Worm (Caenorhabditis elegans) whole organism, mixed stage, embryonic: ENCODE data around the gene zyg-12.
"Not testable (repeated sequence)": the region's sequence is repeated elsewhere in the genome, so short reads cannot be mapped to it uniquely, and the experiment has no call there.

Experiments
- M03D4.4 ChIP-seq: sonication (generic microtip); optimal IDR thresholded peaks from 2 replicates; lab custom pipeline; 2017; ENCODE audit warnings: mild to moderate bottlenecking, missing genetic modification characterization, missing compliant biosample characterization
- bed-3 ChIP-seq: fragments of 200-800 bp; sonication (Bioruptor generic); optimal IDR thresholded peaks from 3 replicates; lab custom pipeline; 2018; ENCODE audit warnings: mild to moderate bottlenecking, missing genetic modification characterization, moderate library complexity, missing compliant biosample characterization
- blmp-1 ChIP-seq: fragments of 150-350 bp; optimal IDR thresholded peaks from 2 replicates; lab custom pipeline; 2014; ENCODE audit warnings: missing biosample characterization, missing genetic modification characterization
- ceh-39 ChIP-seq: fragments of 150-350 bp; optimal IDR thresholded peaks from 2 replicates; lab custom pipeline; 2014; ENCODE audit warnings: missing biosample characterization, missing genetic modification characterization
- ceh-43 ChIP-seq: fragments of 200-800 bp; sonication (Bioruptor generic); optimal IDR thresholded peaks from 2 replicates; lab custom pipeline; 2018; ENCODE audit warnings: mild to moderate bottlenecking, missing genetic modification characterization, moderate library complexity, missing compliant biosample characterization
- ceh-83 ChIP-seq: fragments of 200-800 bp; sonication (Bioruptor generic); optimal IDR thresholded peaks from 2 replicates; lab custom pipeline; 2018; ENCODE audit warnings: mild to moderate bottlenecking, missing genetic modification characterization, missing compliant biosample characterization
- ces-1 ChIP-seq: fragments of 150-350 bp; optimal IDR thresholded peaks from 2 replicates; lab custom pipeline; 2014; ENCODE audit warnings: missing biosample characterization, missing genetic modification reagents, missing genetic modification characterization
- cnd-1 ChIP-seq: fragments of 200-800 bp; sonication (Bioruptor generic); optimal IDR thresholded peaks from 2 replicates; lab custom pipeline; 2018; ENCODE audit warnings: mild to moderate bottlenecking, missing genetic modification characterization, missing compliant biosample characterization
- drap-1 ChIP-seq: fragments of 200-800 bp; sonication (Bioruptor generic); optimal IDR thresholded peaks from 3 replicates; lab custom pipeline; 2018; ENCODE audit warnings: mild to moderate bottlenecking, missing genetic modification characterization, missing compliant biosample characterization
- elt-1 ChIP-seq: sonication (generic microtip); optimal IDR thresholded peaks from 2 replicates; lab custom pipeline; 2017; ENCODE audit warnings: missing genetic modification characterization, mild to moderate bottlenecking, missing compliant biosample characterization, antibody characterized with exemption, moderate library complexity, borderline replicate concordance; ENCODE audit not compliant: insufficient read depth
- elt-3 ChIP-seq: fragments of 150-350 bp; optimal IDR thresholded peaks from 2 replicates; lab custom pipeline; 2014; ENCODE audit warnings: missing biosample characterization, missing genetic modification characterization
- flh-1 ChIP-seq: fragments of 200-800 bp; sonication (Bioruptor generic); optimal IDR thresholded peaks from 2 replicates; lab custom pipeline; 2018; ENCODE audit warnings: mild to moderate bottlenecking, missing genetic modification characterization, moderate library complexity, missing compliant biosample characterization
- ham-2 ChIP-seq: fragments of 200-800 bp; sonication (Bioruptor generic); optimal IDR thresholded peaks from 2 replicates; lab custom pipeline; 2018; ENCODE audit warnings: mild to moderate bottlenecking, missing genetic modification characterization, missing compliant biosample characterization
- hlh-1 ChIP-seq: fragments of 150-350 bp; optimal IDR thresholded peaks from 2 replicates; lab custom pipeline; 2014; ENCODE audit warnings: missing biosample characterization, missing genetic modification reagents, missing genetic modification characterization
- lin-32 ChIP-seq: fragments of 200-800 bp; sonication (Bioruptor generic); optimal IDR thresholded peaks from 2 replicates; lab custom pipeline; 2018; ENCODE audit warnings: mild to moderate bottlenecking, missing genetic modification characterization, missing compliant biosample characterization
- lsy-2 ChIP-seq: fragments of 150-350 bp; optimal IDR thresholded peaks from 2 replicates; lab custom pipeline; 2014; ENCODE audit warnings: missing biosample characterization, missing genetic modification characterization
- mab-5 ChIP-seq: fragments of 150-350 bp; optimal IDR thresholded peaks from 2 replicates; lab custom pipeline; 2014; ENCODE audit warnings: missing biosample characterization, missing genetic modification characterization
- mep-1 ChIP-seq: fragments of 150-350 bp; optimal IDR thresholded peaks from 2 replicates; lab custom pipeline; 2017; ENCODE audit warnings: missing biosample characterization, missing genetic modification reagents, missing genetic modification characterization, inconsistent platforms
- mls-2 ChIP-seq: sonication (generic microtip); optimal IDR thresholded peaks from 2 replicates; lab custom pipeline; 2016; ENCODE audit warnings: mild to moderate bottlenecking, missing genetic modification characterization, moderate library complexity, missing compliant biosample characterization
- nhr-12 ChIP-seq: fragments of 150-350 bp; optimal IDR thresholded peaks from 2 replicates; lab custom pipeline; 2014; ENCODE audit warnings: missing biosample characterization, missing genetic modification characterization
- nhr-237 ChIP-seq: fragments of 150-350 bp; optimal IDR thresholded peaks from 2 replicates; lab custom pipeline; 2014; ENCODE audit warnings: missing biosample characterization, missing genetic modification characterization
- nhr-28 ChIP-seq: fragments of 150-350 bp; optimal IDR thresholded peaks from 2 replicates; lab custom pipeline; 2014; ENCODE audit warnings: missing biosample characterization, missing genetic modification characterization
- nhr-76 ChIP-seq: sonication (generic microtip); optimal IDR thresholded peaks from 2 replicates; lab custom pipeline; 2017; ENCODE audit warnings: missing biosample characterization, missing genetic modification characterization
- pha-4 ChIP-seq: fragments of 150-350 bp; optimal IDR thresholded peaks from 2 replicates; lab custom pipeline; 2018; ENCODE audit warnings: missing biosample characterization, missing genetic modification reagents, missing genetic modification characterization
- sem-2 ChIP-seq: fragments of 200-800 bp; sonication (Bioruptor generic); optimal IDR thresholded peaks from 2 replicates; lab custom pipeline; 2018; ENCODE audit warnings: mild to moderate bottlenecking, missing genetic modification characterization, missing compliant biosample characterization
- snpc-4 ChIP-seq: fragments of 150-350 bp; optimal IDR thresholded peaks from 2 replicates; lab custom pipeline; 2014; ENCODE audit warnings: missing biosample characterization, missing genetic modification characterization
- sptf-1 ChIP-seq: sonication (generic microtip); optimal IDR thresholded peaks from 2 replicates; lab custom pipeline; 2017; ENCODE audit warnings: mild to moderate bottlenecking, missing genetic modification characterization, moderate library complexity, missing compliant biosample characterization
- tbx-8 ChIP-seq: fragments of 200-800 bp; sonication (Bioruptor generic); optimal IDR thresholded peaks from 2 replicates; lab custom pipeline; 2018; ENCODE audit warnings: mild to moderate bottlenecking, missing genetic modification characterization, moderate library complexity, missing compliant biosample characterization
- unc-120 ChIP-seq: sonication (generic microtip); optimal IDR thresholded peaks from 2 replicates; lab custom pipeline; 2017; ENCODE audit warnings: missing genetic modification characterization, missing compliant biosample characterization; ENCODE audit not compliant: poor library complexity, severe bottlenecking
- unc-39 ChIP-seq: fragments of 150-350 bp; optimal IDR thresholded peaks from 2 replicates; lab custom pipeline; 2014; ENCODE audit warnings: missing biosample characterization, missing genetic modification characterization
- unc-62 ChIP-seq: fragments of 150-350 bp; optimal IDR thresholded peaks from 2 replicates; lab custom pipeline; 2014; ENCODE audit warnings: missing biosample characterization, missing genetic modification reagents, missing genetic modification characterization
- zip-8 ChIP-seq: fragments of 150-350 bp; optimal IDR thresholded peaks from 2 replicates; lab custom pipeline; 2014; ENCODE audit warnings: missing biosample characterization, missing genetic modification characterization
- ztf-11 ChIP-seq: fragments of 150-350 bp; optimal IDR thresholded peaks from 2 replicates; lab custom pipeline; 2014; ENCODE audit warnings: missing biosample characterization, missing genetic modification characterization

The zyg-12 gene

ce11 chrII:4949380-4949950 lies at the start of gene zyg-12, which contains the start of gene try-1:
zyg-12 (plus strand) TSS chrII:4949900.
try-1 (minus strand) TSS chrII:4949527.
- no peak for TF ChIP-seq mab-5 (tag; lab: Kevin White, UChicago)
- TF ChIP-seq lin-32 = no peak
- no peak for TF ChIP-seq unc-62 (GFP tag; lab: Kevin White, UChicago)
- TF ChIP-seq nhr-28 (tag; lab: Kevin White, UChicago) = no peak
- no peak for TF ChIP-seq ceh-39 (tag; lab: Kevin White, UChicago)
- TF ChIP-seq tbx-8 (GFP tag; lab: Kevin White, UChicago) = no peak
- no peak for TF ChIP-seq sem-2 (GFP tag; lab: Kevin White, UChicago)
- no peak for TF ChIP-seq blmp-1
- TF ChIP-seq bed-3 (GFP tag; lab: Kevin White, UChicago) = no peak
- TF ChIP-seq flh-1 (GFP tag; lab: Kevin White, UChicago) = no peak
- TF ChIP-seq M03D4.4 (tag; lab: Kevin White, UChicago) = no peak
- no peak for TF ChIP-seq ces-1
- no peak for TF ChIP-seq ztf-11 (tag; lab: Kevin White, UChicago)
- no peak for TF ChIP-seq snpc-4 (tag; lab: Kevin White, UChicago)
- no peak for TF ChIP-seq ceh-83
- no peak for TF ChIP-seq mep-1 (tag; lab: Kevin White, UChicago)
- TF ChIP-seq cnd-1 = no peak
- TF ChIP-seq nhr-237 (tag; lab: Kevin White, UChicago) = no peak
- TF ChIP-seq elt-1 (tag; lab: Kevin White, UChicago) = no peak
- TF ChIP-seq sptf-1 (tag; lab: Kevin White, UChicago) = no peak

DNA sequence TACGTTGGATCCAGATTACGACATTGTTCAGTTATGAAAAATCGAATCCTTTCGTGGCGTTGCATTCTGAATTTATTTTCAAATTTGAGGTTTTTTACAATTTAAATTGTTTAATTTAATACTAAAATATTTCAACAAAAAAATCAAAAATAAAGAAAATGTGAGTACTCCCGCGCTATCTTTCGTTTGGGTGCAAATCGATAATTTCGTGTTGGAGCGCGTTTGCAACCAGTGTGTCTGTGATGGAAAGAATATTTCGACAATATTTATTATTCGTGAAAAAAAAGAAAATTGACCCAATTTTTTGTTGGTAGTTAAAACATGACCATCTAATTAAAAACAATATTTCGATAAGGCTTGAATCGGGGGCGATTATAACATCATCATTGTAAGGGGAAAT lies 47.7 kb upstream of the zyg-12 start, which contains the start of gene R05F9.9:
Gene R05F9.9 (minus strand): TSS at position 66 of the 400 bp plus-strand sequence.
- TF ChIP-seq snpc-4 (tag; lab: Kevin White, UChicago) = no peak
- peak; percentile 46 for TF ChIP-seq mep-1 (tag; lab: Kevin White, UChicago)
- no peak for TF ChIP-seq elt-3 (tag; lab: Kevin White, UChicago)
- peak; percentile 37 for TF ChIP-seq lsy-2 (tag; lab: Kevin White, UChicago)
- no peak for TF ChIP-seq unc-39 (tag; lab: Kevin White, UChicago)
- TF ChIP-seq nhr-28 (tag; lab: Kevin White, UChicago) = no peak
- TF ChIP-seq ceh-39 (tag; lab: Kevin White, UChicago) = peak; percentile 75
- TF ChIP-seq mls-2 (tag; lab: Kevin White, UChicago) = no peak
- peak; percentile 29 for TF ChIP-seq ces-1
- no peak for TF ChIP-seq unc-62 (GFP tag; lab: Kevin White, UChicago)
- no peak for TF ChIP-seq drap-1 (GFP tag; lab: Kevin White, UChicago)
- TF ChIP-seq ham-2 (GFP tag; lab: Kevin White, UChicago) = no peak

ce11 chrII:4903696-4904095 lies 46.0 kb upstream of the zyg-12 start, which contains the start of gene sgt-1:
sgt-1 (minus strand) TSS chrII:4903796.
- not testable (repeated sequence) for TF ChIP-seq nhr-12, mab-5, elt-1 (tag; lab: Kevin White, UChicago)

DNA sequence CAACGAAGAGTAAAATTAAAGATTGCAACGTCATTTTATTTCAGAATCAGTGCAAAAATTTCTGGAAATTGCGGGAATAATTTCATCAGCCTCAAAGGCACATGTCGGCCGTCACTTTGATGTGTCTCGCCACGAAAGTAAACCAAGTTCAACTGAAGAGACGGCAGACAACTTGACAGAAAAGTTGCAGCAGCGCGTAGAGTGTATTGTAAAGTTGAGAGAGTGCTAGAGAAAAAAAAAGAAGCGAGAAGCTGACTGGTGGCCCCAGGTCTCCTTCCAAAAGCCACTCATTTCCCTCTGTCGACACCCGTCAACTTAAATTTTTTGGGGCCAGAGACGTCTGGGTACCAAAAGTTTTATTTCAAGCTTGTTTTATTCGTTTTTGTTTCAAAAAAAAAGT lies 45.4 kb upstream of the zyg-12 start:
- TF ChIP-seq tbx-8 (GFP tag; lab: Kevin White, UChicago) (no peak), nhr-237 (tag; lab: Kevin White, UChicago) (peak; percentile 40), lin-32 (no peak), nhr-76 (tag; lab: Kevin White, UChicago) (no peak), nhr-12 (tag; lab: Kevin White, UChicago) (no peak), unc-39 (tag; lab: Kevin White, UChicago) (no peak), lsy-2 (tag; lab: Kevin White, UChicago) (peak; percentile 56), unc-62 (GFP tag; lab: Kevin White, UChicago) (peak; percentile 97), ces-1 (peak; percentile 93), unc-120 (peak; percentile 34), ceh-43 (GFP tag; lab: Kevin White, UChicago) (no peak), mep-1 (tag; lab: Kevin White, UChicago) (peak; percentile 41), zip-8 (no peak), hlh-1 (tag; lab: Kevin White, UChicago) (peak; percentile 84), ceh-39 (tag; lab: Kevin White, UChicago) (no peak), M03D4.4 (tag; lab: Kevin White, UChicago) (no peak), pha-4 (tag; lab: Kevin White, UChicago) (peak; percentile 70), sem-2 (GFP tag; lab: Kevin White, UChicago) (no peak), ham-2 (GFP tag; lab: Kevin White, UChicago) (peak; percentile 50)
